Fruit fly (Drosophila melanogaster) whole organism, wandering third instar larva: ENCODE data around the gene sit.

Experiments
- Abd-B ChIP-seq: fragments of >200 bp; optimal IDR thresholded peaks from 2 replicates; lab custom pipeline; 2017; ENCODE audit warnings: missing biosample characterization, missing genetic modification characterization
- CG32264 ChIP-seq: fragments of 200-800 bp; sonication (Bioruptor generic); optimal IDR thresholded peaks from 2 replicates; lab custom pipeline; 2016; ENCODE audit warnings: missing biosample characterization, missing genetic modification characterization
- CG9705 ChIP-seq: fragments of 200-800 bp; sonication (Bioruptor generic); optimal IDR thresholded peaks from 2 replicates; lab custom pipeline; 2018; ENCODE audit warnings: missing biosample characterization, mild to moderate bottlenecking, missing genetic modification characterization
- CrebA ChIP-seq: fragments of 200-800 bp; sonication (Bioruptor generic); optimal IDR thresholded peaks from 2 replicates; lab custom pipeline; 2016; ENCODE audit warnings: missing biosample characterization, mild to moderate bottlenecking, missing genetic modification characterization, borderline replicate concordance
- Dfd ChIP-seq: fragments of >200 bp; optimal IDR thresholded peaks from 2 replicates; lab custom pipeline; 2017; ENCODE audit warnings: missing biosample characterization, missing genetic modification characterization
- Dif ChIP-seq: fragments of 200-275, 200-300 bp; sonication (Bioruptor generic); optimal IDR thresholded peaks from 2 replicates; lab custom pipeline; 2018; ENCODE audit warnings: missing biosample characterization, missing genetic modification characterization; ENCODE audit not compliant: partially characterized antibody
- GATAd ChIP-seq: sonication (Bioruptor generic); optimal IDR thresholded peaks from 2 replicates; lab custom pipeline; 2016; ENCODE audit warnings: missing biosample characterization, missing genetic modification characterization
- HLH106 ChIP-seq: fragments of 200-800 bp; optimal IDR thresholded peaks from 3 replicates; lab custom pipeline; 2019; ENCODE audit warnings: missing biosample characterization, mild to moderate bottlenecking, missing genetic modification characterization, moderate library complexity
- Hr83 ChIP-seq: fragments of 200-300 bp; sonication (Bioruptor generic); optimal IDR thresholded peaks from 2 replicates; lab custom pipeline; 2016; ENCODE audit warnings: missing biosample characterization, mild to moderate bottlenecking, missing genetic modification characterization, moderate library complexity; ENCODE audit not compliant: poor library complexity, severe bottlenecking
- Jra ChIP-seq: sonication (Bioruptor generic); optimal IDR thresholded peaks from 2 replicates; lab custom pipeline; 2016; ENCODE audit warnings: missing biosample characterization, missing genetic modification characterization
- Mio ChIP-seq: sonication (Bioruptor generic); optimal IDR thresholded peaks from 2 replicates; lab custom pipeline; 2016; ENCODE audit warnings: missing biosample characterization, missing genetic modification characterization
- Myc ChIP-seq: fragments of >200 bp; optimal IDR thresholded peaks from 2 replicates; lab custom pipeline; 2017
- OdsH ChIP-seq: fragments of 200-800 bp; sonication (Bioruptor generic); optimal IDR thresholded peaks from 2 replicates; lab custom pipeline; 2016; ENCODE audit warnings: missing biosample characterization, mild to moderate bottlenecking, missing genetic modification characterization
- Rel ChIP-seq, 2 experiments: fragments of 200-800 bp; sonication (Bioruptor generic) in 1 of 2; optimal IDR thresholded peaks; 2 replicates in 1 of 2; 3 replicates in 1 of 2; lab custom pipeline; 2016 to 2019; ENCODE audit warnings: mild to moderate bottlenecking in 2 of 2, missing biosample characterization in 2 of 2, missing genetic modification characterization in 2 of 2, moderate library complexity in 1 of 2
- br ChIP-seq: fragments of 200-800 bp; sonication (Bioruptor generic); optimal IDR thresholded peaks from 2 replicates; lab custom pipeline; 2016; ENCODE audit warnings: missing biosample characterization, missing genetic modification characterization
- brk ChIP-seq: fragments of 200-800 bp; sonication (Bioruptor generic); optimal IDR thresholded peaks from 2 replicates; lab custom pipeline; 2016; ENCODE audit warnings: missing biosample characterization, mild to moderate bottlenecking, missing genetic modification characterization
- dsf ChIP-seq: sonication (Bioruptor generic); optimal IDR thresholded peaks from 2 replicates; lab custom pipeline; 2016; ENCODE audit warnings: missing biosample characterization, missing genetic modification characterization, borderline replicate concordance
- ey ChIP-seq: fragments of 200-800 bp; sonication (Bioruptor generic); optimal IDR thresholded peaks from 2 replicates; lab custom pipeline; 2016; ENCODE audit warnings: missing biosample characterization, missing genetic modification characterization
- foxo ChIP-seq, 2 experiments: fragments of 200-800 bp; sonication (Bioruptor generic); optimal IDR thresholded peaks; 2 replicates in 1 of 2; 3 replicates in 1 of 2; lab custom pipeline; 2016 to 2017; ENCODE audit warnings: missing biosample characterization in 2 of 2, missing genetic modification characterization in 2 of 2
- fru ChIP-seq: fragments of 200-800 bp; sonication (Bioruptor generic); optimal IDR thresholded peaks from 3 replicates; lab custom pipeline; 2016; ENCODE audit warnings: missing biosample characterization, mild to moderate bottlenecking, missing genetic modification characterization
- h ChIP-seq: fragments of 200-800 bp; sonication (Bioruptor generic); optimal IDR thresholded peaks from 3 replicates; lab custom pipeline; 2016; ENCODE audit warnings: missing biosample characterization, mild to moderate bottlenecking, missing genetic modification characterization
- jim ChIP-seq: fragments of 175-275, 200-325 bp; sonication (Bioruptor generic); optimal IDR thresholded peaks from 2 replicates; lab custom pipeline; 2016; ENCODE audit warnings: missing biosample characterization, mild to moderate bottlenecking, missing genetic modification characterization
- lola ChIP-seq: fragments of >200 bp; optimal IDR thresholded peaks from 2 replicates; lab custom pipeline; 2017; ENCODE audit warnings: missing biosample characterization, missing genetic modification characterization
- pan ChIP-seq: fragments of >200 bp; optimal IDR thresholded peaks from 2 replicates; lab custom pipeline; 2017
- psq ChIP-seq: fragments of 200-800 bp; sonication (Bioruptor generic); optimal IDR thresholded peaks from 3 replicates; lab custom pipeline; 2017; ENCODE audit warnings: missing biosample characterization, mild to moderate bottlenecking, missing genetic modification characterization, moderate library complexity
- rgr ChIP-seq: fragments of 200-800 bp; sonication (Bioruptor generic); optimal IDR thresholded peaks from 3 replicates; lab custom pipeline; 2016; ENCODE audit warnings: missing biosample characterization, mild to moderate bottlenecking, missing genetic modification characterization
- tai ChIP-seq: sonication (Bioruptor generic); optimal IDR thresholded peaks from 2 replicates; lab custom pipeline; 2016; ENCODE audit warnings: missing biosample characterization, missing genetic modification characterization
- usp ChIP-seq: fragments of >200 bp; optimal IDR thresholded peaks from 2 replicates; lab custom pipeline; 2017; ENCODE audit warnings: missing biosample characterization, missing genetic modification characterization
- woc ChIP-seq: sonication (Bioruptor generic); optimal IDR thresholded peaks from 2 replicates; lab custom pipeline; 2016; ENCODE audit warnings: missing biosample characterization, mild to moderate bottlenecking, missing genetic modification characterization

Gene sit

dm6 chr3R:22562502-22562901, at the start of gene sit:
TSS of gene sit (minus strand) at chr3R:22562572.
- TF ChIP-seq lola (GFP tag; lab: Kevin White, UChicago): no peak
- no peak for TF ChIP-seq CG32264
- no peak for TF ChIP-seq psq
- TF ChIP-seq dsf (GFP tag; lab: Kevin White, UChicago): no peak
- no peak for TF ChIP-seq ey (GFP tag; lab: Kevin White, UChicago)
- no peak for TF ChIP-seq Abd-B (GFP tag; lab: Kevin White, UChicago)
- no peak for TF ChIP-seq Hr83 (GFP tag; lab: Kevin White, UChicago)
- TF ChIP-seq Myc (lab: Kevin White, UChicago): no peak
- no peak for TF ChIP-seq jim (GFP tag; lab: Kevin White, UChicago)
- TF ChIP-seq HLH106: no peak
- no peak for TF ChIP-seq Dif (GFP tag; lab: Kevin White, UChicago)

- no peak for TF ChIP-seq Hr83 (GFP tag; lab: Kevin White, UChicago)
Measured at dm6 chr3R:22609185-22609584, 46.8 kb upstream of the sit start, which contains the start of gene CG13843. TSS of gene CG13843 (plus strand) at chr3R:22609485.

- TF ChIP-seq Dfd (peak; percentile 90), GATAd (no peak)
Measured at dm6 chr3R:22602783-22603182, 40.4 kb upstream of the sit start.

- TF ChIP-seq Jra (GFP tag; lab: Kevin White, UChicago) (no peak), psq (no peak), pan (lab: Kevin White, UChicago) (no peak), rgr (GFP tag; lab: Kevin White, UChicago) (no peak), dsf (GFP tag; lab: Kevin White, UChicago) (no peak), tai (GFP tag; lab: Kevin White, UChicago) (no peak), GATAd (no peak), br (GFP tag; lab: Kevin White, UChicago) (no peak), CrebA (GFP tag; lab: Kevin White, UChicago) (no peak), OdsH (GFP tag; lab: Kevin White, UChicago) (no peak), brk (GFP tag; lab: Kevin White, UChicago) (no peak), Mio (GFP tag; lab: Kevin White, UChicago) (no peak), foxo (GFP tag; optimal IDR thresholded peaks at IDR 0.05; lab: Kevin White, UChicago) (no peak), Rel (GFP tag; optimal IDR thresholded peaks at IDR 0.05; lab: Kevin White, UChicago) (no peak), Rel (tag; optimal IDR thresholded peaks at IDR 0.05; lab: Kevin White, UChicago) (no peak), Dif (GFP tag; lab: Kevin White, UChicago) (no peak), CG9705 (GFP tag; lab: Kevin White, UChicago) (no peak), fru (GFP tag; lab: Kevin White, UChicago) (no peak), CG32264 (no peak), woc (GFP tag; lab: Kevin White, UChicago) (no peak)
Measured at dm6 chr3R:22598759-22599158, 36.4 kb upstream of the sit start.

DNA sequence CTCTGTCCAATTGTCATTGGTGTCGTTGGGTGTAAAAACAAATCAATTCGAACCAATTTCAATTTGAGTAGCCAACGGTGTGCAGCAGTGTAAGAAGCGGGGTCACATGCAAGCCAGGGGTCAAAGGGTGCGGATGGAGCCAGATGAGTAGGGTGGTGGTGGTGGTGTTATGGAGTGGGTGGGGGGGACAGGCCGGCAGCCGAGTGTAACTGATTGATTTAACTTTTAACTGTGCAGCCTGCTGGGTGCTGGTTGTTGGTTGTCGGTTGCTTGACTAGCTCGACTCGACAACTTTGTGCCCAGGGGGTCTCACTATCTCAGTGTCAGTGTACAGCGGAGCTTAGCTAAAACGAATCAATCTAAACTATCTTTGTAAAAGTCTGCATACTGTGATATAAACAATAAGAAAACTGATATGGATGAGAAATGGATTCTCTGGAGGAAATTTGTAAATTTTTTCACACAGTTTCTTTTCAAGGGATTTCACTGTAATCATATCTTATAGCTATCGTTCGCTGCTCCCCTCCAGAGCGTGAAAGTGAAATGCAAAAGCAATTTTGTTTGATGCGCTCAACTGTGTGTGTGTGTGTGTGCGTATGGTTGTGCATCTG, 35.1 kb upstream of the sit start:
- TF ChIP-seq fru (GFP tag; lab: Kevin White, UChicago) (no peak), Dfd (no peak), HLH106 (peak; percentile 53), usp (GFP tag; lab: Kevin White, UChicago) (no peak), h (GFP tag; lab: Kevin White, UChicago) (no peak), Jra (GFP tag; lab: Kevin White, UChicago) (no peak)

DNA sequence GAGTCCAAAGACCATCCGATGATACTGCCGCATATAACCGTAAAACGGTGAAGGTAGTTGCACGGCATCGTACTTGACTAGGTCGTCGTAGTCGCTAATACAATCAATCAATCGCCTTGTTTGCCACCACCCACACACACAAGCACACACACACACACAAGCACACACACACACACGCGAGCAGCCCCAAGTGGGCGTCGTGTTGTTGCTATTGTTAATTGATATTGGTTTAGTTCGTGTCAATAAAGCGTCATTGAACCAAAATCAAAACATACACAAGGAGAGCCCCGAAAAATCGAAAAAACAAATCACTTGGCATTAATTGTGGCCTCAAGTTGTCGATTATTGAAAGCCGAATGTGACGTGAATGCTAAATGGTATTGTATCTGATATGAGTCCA, 34.1 kb upstream of the sit start:
- TF ChIP-seq fru (GFP tag; lab: Kevin White, UChicago) (no peak), foxo (GFP tag; optimal IDR thresholded peaks at IDR 0.05; lab: Kevin White, UChicago) (no peak), CrebA (GFP tag; lab: Kevin White, UChicago) (no peak), Dfd (peak; percentile 54)
